Fruit fly (Drosophila melanogaster) Kc167 (cell line): ENCODE data around the gene Taf13.

Experiments used
- Myc ChIP-seq: fragments of >200 bp; optimal IDR thresholded peaks from 2 replicates; lab custom pipeline; 2017; ENCODE audit warnings: missing external identifiers
- Sin3A ChIP-seq: fragments of >200 bp; optimal IDR thresholded peaks from 2 replicates; lab custom pipeline; 2018; ENCODE audit warnings: missing external identifiers
- h ChIP-seq: fragments of >200 bp; optimal IDR thresholded peaks from 3 replicates; lab custom pipeline; 2018; ENCODE audit warnings: missing external identifiers
- insv ChIP-seq: fragments of >200 bp; optimal IDR thresholded peaks from 3 replicates; lab custom pipeline; 2018; ENCODE audit warnings: missing external identifiers
- psq ChIP-seq: fragments of >200 bp; optimal IDR thresholded peaks from 2 replicates; lab custom pipeline; 2017; ENCODE audit warnings: missing external identifiers
- ttk ChIP-seq: sonication (Bioruptor generic); optimal IDR thresholded peaks from 2 replicates; lab custom pipeline; 2017; ENCODE audit warnings: missing external identifiers

Gene Taf13

DNA sequence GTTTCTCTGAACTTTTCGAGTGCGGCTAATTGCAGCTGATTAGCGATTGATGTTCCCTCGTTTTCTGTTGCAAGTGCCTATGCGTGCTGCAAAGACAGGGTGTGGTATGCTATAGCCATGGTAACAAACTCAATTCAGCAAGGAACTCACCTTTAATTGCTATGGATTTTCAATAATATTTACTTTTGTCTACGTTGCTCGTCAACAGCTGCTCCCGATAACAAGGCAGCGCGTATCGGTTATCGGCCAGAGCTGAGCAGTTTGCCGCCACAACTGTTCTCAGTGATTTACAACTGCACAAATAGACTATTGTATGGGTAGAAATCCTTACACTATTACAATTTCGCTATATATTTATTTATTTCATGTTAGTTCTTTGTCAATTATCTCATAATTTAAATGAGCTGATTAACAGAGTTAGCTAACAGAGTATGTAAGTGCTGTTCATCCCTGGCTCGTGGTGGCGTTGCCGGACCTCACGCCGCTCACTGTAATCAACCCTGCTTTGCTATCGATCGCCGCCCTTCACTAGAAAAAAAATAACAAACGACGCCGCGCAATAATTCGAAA lies 18.3 kb downstream of the Taf13 start, which contains the start of the genes pr and neb:
Gene pr (minus strand): TSS at position 225 of the 570 bp plus-strand sequence.
Gene neb (plus strand): TSS at position 524 of the 570 bp plus-strand sequence.
- TF ChIP-seq insv (lab: Kevin White, UChicago) = no peak
- TF ChIP-seq h (lab: Kevin White, UChicago) = no peak
- TF ChIP-seq Sin3A (lab: Kevin White, UChicago) = no peak
- no peak for TF ChIP-seq psq
- TF ChIP-seq ttk (lab: Kevin White, UChicago) = no peak
- TF ChIP-seq Myc = no peak

DNA sequence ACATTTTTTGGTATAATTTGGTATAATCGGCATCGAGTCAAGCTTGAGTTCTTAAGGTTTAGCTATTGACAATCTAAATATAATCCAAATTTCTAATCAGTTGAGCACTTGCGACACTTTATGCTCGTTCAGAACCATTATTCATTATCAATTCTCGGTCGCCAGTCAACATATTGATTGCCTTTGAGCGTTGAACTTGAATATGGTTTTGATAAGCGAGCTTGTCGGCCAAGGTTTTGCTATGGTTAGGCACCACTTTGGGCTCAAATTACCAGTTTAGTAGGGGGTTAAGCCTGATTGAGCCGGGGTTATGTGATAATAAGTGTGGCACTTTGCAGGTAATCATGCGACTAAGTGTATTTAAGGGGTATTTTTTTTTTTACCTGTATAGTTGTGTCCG lies 19.3 kb downstream of the Taf13 start:
- TF ChIP-seq Myc = no peak
- TF ChIP-seq h (lab: Kevin White, UChicago) = no peak
- TF ChIP-seq psq = no peak
- no peak for TF ChIP-seq Sin3A (lab: Kevin White, UChicago)
- no peak for TF ChIP-seq ttk (lab: Kevin White, UChicago)
- TF ChIP-seq insv (lab: Kevin White, UChicago) = no peak

DNA sequence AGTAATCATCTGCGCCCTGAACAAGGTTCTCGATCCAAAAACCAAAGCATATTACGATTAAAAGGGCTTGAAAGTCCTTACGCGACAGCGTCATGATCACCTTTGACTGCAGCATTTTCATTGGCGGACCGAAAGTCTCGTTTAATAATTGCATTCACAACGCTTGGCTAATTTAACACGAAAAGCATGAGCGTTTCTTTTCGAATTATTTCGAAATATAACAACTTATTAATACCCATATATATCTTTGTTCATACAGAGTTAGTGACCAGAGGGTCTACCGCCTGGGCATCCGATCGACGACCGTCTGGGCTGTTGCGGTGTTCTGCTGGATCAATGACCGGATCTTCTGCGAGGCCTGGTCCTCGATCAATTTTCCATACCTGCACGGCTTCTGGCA lies 21.6 kb downstream of the Taf13 start, which contains the start of gene CG10730:
Gene CG10730 (minus strand): TSS at position 101 of the 400 bp plus-strand sequence.
- no peak for TF ChIP-seq h (lab: Kevin White, UChicago)
- no peak for TF ChIP-seq Myc
- TF ChIP-seq psq = no peak
- no peak for TF ChIP-seq insv (lab: Kevin White, UChicago)

DNA sequence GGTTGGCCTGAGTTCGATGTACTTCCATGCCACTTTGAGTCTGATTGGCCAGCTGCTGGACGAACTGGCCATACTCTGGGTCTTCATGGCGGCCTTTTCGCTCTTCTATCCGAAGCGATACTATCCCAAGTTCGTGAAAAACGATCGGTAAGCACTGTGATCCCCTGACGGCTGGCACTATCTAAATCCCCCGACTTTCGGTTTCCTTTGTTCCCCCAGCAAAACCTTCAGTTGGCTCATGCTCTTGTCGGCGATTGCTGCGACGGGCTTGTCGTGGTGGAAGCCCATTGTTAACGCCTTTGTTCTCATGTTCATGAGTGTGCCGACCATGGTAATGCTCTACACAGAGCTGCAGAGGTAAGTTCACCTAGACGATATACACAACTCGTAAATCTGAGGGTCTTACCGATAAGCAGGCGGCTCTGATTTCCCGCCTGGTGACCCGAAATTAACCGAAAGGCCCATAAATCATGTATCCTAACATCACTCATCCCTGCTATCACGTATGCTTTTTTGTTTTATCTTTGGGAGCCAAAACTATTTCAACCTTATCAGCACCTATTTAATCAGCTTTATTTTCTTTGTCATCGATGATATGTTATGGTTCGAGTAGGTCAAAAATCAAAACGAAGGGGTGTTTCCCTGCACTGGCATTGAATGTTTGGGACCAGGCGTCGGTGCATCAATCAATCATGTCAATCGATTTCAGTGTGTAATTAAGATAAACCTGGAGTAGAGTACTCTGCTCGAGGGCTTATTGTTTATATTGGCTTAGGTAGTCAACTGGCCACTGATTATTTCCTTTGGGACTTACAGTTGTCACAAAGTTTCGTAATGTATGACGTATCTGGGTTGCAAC lies 24.3 kb downstream of the Taf13 start:
- TF ChIP-seq insv (lab: Kevin White, UChicago) (no peak), psq (no peak), h (lab: Kevin White, UChicago) (no peak), Myc (no peak), Sin3A (lab: Kevin White, UChicago) (no peak), ttk (lab: Kevin White, UChicago) (no peak)

DNA sequence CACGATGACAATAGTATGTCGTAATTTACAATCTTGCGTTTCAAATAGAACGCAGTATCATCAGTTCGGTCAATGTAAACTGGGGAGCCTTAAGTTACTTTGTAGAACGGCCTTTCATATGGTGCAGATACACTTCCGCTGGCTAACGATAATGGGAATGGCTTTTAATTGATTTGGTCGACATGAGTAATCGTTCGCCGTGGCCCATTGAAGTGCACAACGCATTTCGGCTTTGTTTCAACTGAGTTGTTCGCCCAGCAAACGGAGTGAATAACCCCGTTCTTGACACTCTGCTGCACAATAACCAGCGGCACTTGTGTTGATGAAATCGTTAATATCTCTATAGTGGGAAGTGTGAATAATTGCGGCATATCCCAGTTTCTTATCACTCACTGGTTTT lies 25.7 kb downstream of the Taf13 start:
- TF ChIP-seq insv (lab: Kevin White, UChicago) (no peak), Myc (no peak), h (lab: Kevin White, UChicago) (no peak), Sin3A (lab: Kevin White, UChicago) (no peak), ttk (lab: Kevin White, UChicago) (no peak), psq (no peak)

DNA sequence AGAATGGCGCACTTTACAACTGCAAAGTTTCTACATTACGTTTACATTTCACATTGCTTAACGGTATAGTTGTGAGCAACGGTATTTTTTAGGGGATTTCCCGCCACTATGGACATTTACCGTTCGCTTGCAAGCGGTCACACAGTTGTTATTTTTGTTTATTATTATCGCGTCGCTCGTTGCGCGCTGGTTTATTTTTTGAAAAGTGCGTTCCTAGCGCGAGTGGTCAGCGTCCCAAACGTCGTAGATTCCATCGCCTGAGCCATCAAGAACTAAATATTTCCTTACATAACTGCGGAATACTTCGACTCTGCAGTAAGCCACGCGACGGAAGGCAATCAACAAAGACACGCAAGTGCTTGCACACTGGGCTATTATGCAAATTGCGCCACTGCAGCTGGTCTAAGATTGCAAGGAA lies 27.4 kb downstream of the Taf13 start, which contains the start of gene bwa:
Gene bwa (plus strand): TSS at position 159 of the 418 bp plus-strand sequence.
- TF ChIP-seq psq (no peak), h (lab: Kevin White, UChicago) (no peak), insv (lab: Kevin White, UChicago) (no peak), Myc (no peak), ttk (lab: Kevin White, UChicago) (no peak), Sin3A (lab: Kevin White, UChicago) (no peak)

DNA sequence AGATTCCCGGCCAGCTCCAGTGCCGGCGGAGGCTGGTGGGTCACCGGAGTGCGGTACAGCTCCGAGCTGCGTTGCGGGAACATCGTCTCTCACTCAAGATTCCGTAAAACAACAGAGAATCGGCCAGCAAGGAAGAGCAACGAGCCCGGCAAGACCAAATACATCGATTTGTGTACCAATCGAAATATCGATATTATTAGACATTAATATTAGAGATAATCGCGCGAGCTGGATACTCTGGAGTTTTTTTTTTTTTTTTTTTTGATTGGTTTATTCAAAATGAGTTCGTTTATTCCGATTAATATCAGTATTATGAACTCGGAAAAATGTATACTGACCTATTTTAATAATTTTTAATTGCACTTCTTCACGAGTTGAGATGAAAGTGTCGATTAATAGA lies 28.1 kb downstream of the Taf13 start, which contains the start of gene vls:
Gene vls (minus strand): TSS at position 164 of the 400 bp plus-strand sequence.
- TF ChIP-seq h (lab: Kevin White, UChicago) (no peak), insv (lab: Kevin White, UChicago) (no peak), Sin3A (lab: Kevin White, UChicago) (no peak), Myc (no peak), psq (no peak), ttk (lab: Kevin White, UChicago) (no peak)

DNA sequence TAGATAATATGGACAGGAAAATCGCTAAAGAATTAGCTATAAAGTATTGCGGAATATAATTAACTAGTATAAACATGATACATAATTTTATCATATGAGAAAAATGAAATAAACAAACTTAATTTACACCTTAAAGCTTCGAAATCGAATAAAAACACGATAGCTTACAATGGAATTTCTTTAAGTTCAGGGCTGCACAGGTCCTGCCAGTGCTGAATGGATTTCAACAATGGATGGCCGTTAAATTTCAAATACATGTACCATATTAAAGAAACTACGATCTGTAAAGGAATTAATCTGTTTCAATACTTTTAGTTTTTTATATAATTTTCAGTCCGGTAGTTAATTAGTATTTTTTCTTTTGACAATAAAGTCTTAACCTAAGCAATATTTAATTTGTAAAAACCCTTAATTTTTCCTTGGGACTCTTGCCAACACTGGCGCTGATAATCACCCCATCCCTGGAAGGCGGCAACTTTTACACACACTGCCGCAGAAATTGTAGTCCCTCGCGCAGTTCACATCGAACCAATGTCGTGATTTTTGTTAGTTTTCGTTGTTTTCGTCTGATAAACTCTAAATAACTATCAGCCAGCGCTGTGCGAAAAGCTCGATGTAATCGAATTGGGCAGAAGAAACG lies 32.5 kb downstream of the Taf13 start, which contains the start of the genes barr and lok:
Gene barr (minus strand): TSS at position 353 of the 640 bp plus-strand sequence.
Gene lok (plus strand): TSS at position 405 of the 640 bp plus-strand sequence.
- TF ChIP-seq insv (lab: Kevin White, UChicago) (no peak), ttk (lab: Kevin White, UChicago) (no peak), psq (no peak), Myc (no peak), Sin3A (lab: Kevin White, UChicago) (no peak), h (lab: Kevin White, UChicago) (no peak)

DNA sequence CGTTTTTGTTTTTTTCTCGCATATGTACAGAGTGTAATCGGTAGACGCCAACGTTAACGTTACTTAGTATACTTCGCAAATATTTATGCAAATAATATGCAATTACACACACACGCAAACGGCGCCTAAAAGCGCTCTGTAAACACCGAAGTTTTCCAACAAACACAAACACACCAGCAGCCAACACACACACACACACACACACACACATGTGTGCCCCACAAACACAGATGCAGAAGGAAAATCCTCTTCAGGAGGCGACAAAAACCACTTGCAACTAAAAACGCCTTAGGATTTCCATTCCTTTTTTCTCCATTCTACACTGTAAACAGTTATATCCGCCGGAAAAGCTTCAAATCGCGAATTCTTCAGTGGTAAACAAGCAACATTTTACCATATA lies 36.3 kb downstream of the Taf13 start:
- no peak for TF ChIP-seq psq
- TF ChIP-seq Myc = no peak

DNA sequence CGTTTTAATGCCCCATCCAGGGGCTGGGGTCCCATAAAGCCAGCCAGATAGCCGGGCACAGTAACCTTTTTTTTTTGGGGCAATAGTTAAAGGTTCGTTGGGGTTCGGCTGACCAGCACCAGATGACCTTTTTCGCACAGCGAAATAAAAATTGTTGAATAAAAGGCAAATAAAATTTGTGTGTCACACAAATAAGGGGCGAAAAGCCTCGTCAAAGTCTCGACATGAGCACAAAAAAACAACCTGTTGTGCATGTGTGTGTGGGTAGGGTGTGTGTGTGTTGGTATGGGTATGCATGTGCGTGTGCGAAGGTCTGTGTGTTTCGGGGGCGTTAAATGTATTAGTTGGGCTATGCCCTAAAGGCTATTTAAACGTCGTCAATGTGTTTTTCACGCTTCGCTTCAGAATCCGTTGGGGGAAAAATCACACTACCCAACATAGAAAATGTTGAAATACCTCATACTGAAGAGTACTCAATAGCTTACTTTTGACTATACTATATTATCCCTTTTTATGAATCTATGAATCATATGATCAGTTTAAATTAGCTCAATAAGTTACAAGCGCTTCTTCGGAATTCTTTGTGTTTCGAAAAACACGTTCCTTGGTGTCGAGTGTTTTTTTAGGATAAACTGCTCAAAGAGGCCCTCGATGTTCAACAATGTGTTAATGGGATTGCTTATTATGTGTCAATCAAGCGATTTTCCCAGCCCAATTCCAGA lies 42.3 kb downstream of the Taf13 start:
- no peak for TF ChIP-seq insv (lab: Kevin White, UChicago)
- no peak for TF ChIP-seq Myc
- TF ChIP-seq psq = no peak
- TF ChIP-seq h (lab: Kevin White, UChicago) = no peak
- TF ChIP-seq Sin3A (lab: Kevin White, UChicago) = no peak
- no peak for TF ChIP-seq ttk (lab: Kevin White, UChicago)
